Fruit fly (Drosophila melanogaster): ENCODE data around the gene CG13295.

dm6 chr3L:6052021-6052420 lies 23.0 kb downstream of the CG13295 start, which contains the start of gene Jon65Aii:
- no peak for TF ChIP-seq Abd-B (GFP tag; optimal IDR thresholded peaks at IDR 0.05)
- no peak for TF ChIP-seq GATAd (GFP tag; optimal IDR thresholded peaks at IDR 0.05)
- no peak for TF ChIP-seq Vsx2 (GFP tag; optimal IDR thresholded peaks at IDR 0.05; ENCODE audit: partially characterized antibody)
- TF ChIP-seq Dfd (GFP tag; optimal IDR thresholded peaks at IDR 0.05) = no peak
- no peak for TF ChIP-seq usp (GFP tag; optimal IDR thresholded peaks at IDR 0.05)
- no peak for TF ChIP-seq CG9705 (GFP tag; optimal IDR thresholded peaks at IDR 0.05)
- no peak for TF ChIP-seq CG32264 (GFP tag; optimal IDR thresholded peaks at IDR 0.05)
- no peak for TF ChIP-seq Hr83 (GFP tag; optimal IDR thresholded peaks at IDR 0.05; ENCODE audit: poor library complexity, severe bottlenecking)
- no peak for TF ChIP-seq psq (GFP tag; optimal IDR thresholded peaks at IDR 0.05)
- TF ChIP-seq pan (optimal IDR thresholded peaks at IDR 0.05) = no peak
- no peak for TF ChIP-seq N (GFP tag; optimal IDR thresholded peaks at IDR 0.05)

All from whole organism, wandering third instar larva.